Worm (Caenorhabditis elegans) whole organism, L1 larva: ENCODE data around the gene ric-3.
A peak's percentile ranks its signal among the peaks of the same experiment; 100 is the strongest.

ENCODE experiments used
- C16A3.4 ChIP-seq: fragments of 150-350 bp; optimal IDR thresholded peaks from 2 replicates; lab custom pipeline; 2014; ENCODE audit warnings: missing biosample characterization, missing genetic modification characterization
- C34B4.2 ChIP-seq: sonication (generic microtip); optimal IDR thresholded peaks from 2 replicates; lab custom pipeline; 2017; ENCODE audit warnings: mild to moderate bottlenecking, missing genetic modification characterization, missing compliant biosample characterization
- F16B12.6 ChIP-seq: fragments of 150-350 bp; optimal IDR thresholded peaks from 2 replicates; lab custom pipeline; 2014; ENCODE audit warnings: missing biosample characterization, missing genetic modification characterization
- aha-1 ChIP-seq: fragments of 150-350 bp; optimal IDR thresholded peaks from 2 replicates; lab custom pipeline; 2014; ENCODE audit warnings: missing biosample characterization, missing genetic modification characterization
- ama-1 ChIP-seq: fragments of 150-350 bp; optimal IDR thresholded peaks from 2 replicates; lab custom pipeline; 2014
- ceh-82 ChIP-seq, 3 experiments: fragments of 150-350 bp in 1 of 3; sonication (generic microtip) in 2 of 3; optimal IDR thresholded peaks; 2 replicates each; lab custom pipeline; 2014 to 2017; ENCODE audit warnings: missing biosample characterization in 3 of 3, missing genetic modification characterization in 3 of 3
- ceh-88 ChIP-seq: fragments of 200-800 bp; sonication (Bioruptor generic); IDR thresholded peaks from 2 replicates; pipeline ENCODE4 v1.3.6; 2022; ENCODE audit warnings: missing genetic modification characterization, missing compliant biosample characterization
- ceh-90 ChIP-seq: sonication (generic microtip); optimal IDR thresholded peaks from 2 replicates; lab custom pipeline; 2016; ENCODE audit warnings: missing genetic modification characterization, missing compliant biosample characterization
- efl-1 ChIP-seq, 4 experiments: fragments of 150-350 bp; optimal IDR thresholded peaks in 3 of 4; peaks in 1 of 4; 1 replicate in 1 of 4; 2 replicates in 3 of 4; lab custom pipeline; 2014; ENCODE audit warnings: missing biosample characterization in 2 of 4, missing genetic modification characterization in 2 of 4, missing genetic modification reagents in 2 of 4
- egl-13 ChIP-seq: sonication (generic microtip); optimal IDR thresholded peaks from 2 replicates; lab custom pipeline; 2016; ENCODE audit warnings: missing genotype, missing genetic modification reagents, missing genetic modification characterization, missing compliant biosample characterization
- elt-2 ChIP-seq: sonication (generic microtip); optimal IDR thresholded peaks from 2 replicates; lab custom pipeline; 2016; ENCODE audit warnings: missing genetic modification characterization, mild to moderate bottlenecking, inconsistent platforms, missing compliant biosample characterization, missing genetic modification reagents
- fkh-4 ChIP-seq: sonication (generic microtip); optimal IDR thresholded peaks from 2 replicates; lab custom pipeline; 2016; ENCODE audit warnings: missing compliant biosample characterization, missing genetic modification characterization, borderline replicate concordance
- fos-1 ChIP-seq: fragments of 150-350 bp; optimal IDR thresholded peaks from 2 replicates; lab custom pipeline; 2014; ENCODE audit warnings: missing biosample characterization, missing genetic modification characterization
- jun-1 ChIP-seq: fragments of 150-350 bp; optimal IDR thresholded peaks from 2 replicates; lab custom pipeline; 2014; ENCODE audit warnings: missing biosample characterization, missing genetic modification reagents, missing genetic modification characterization
- lin-13 ChIP-seq: fragments of 150-350 bp; optimal IDR thresholded peaks from 2 replicates; lab custom pipeline; 2014; ENCODE audit warnings: missing biosample characterization, missing genetic modification reagents, missing genetic modification characterization
- lin-14 ChIP-seq: fragments of 200-800 bp; sonication (Bioruptor generic); optimal IDR thresholded peaks from 2 replicates; lab custom pipeline; 2018; ENCODE audit warnings: mild to moderate bottlenecking, missing genetic modification characterization, moderate library complexity, missing compliant biosample characterization
- lin-15B ChIP-seq: fragments of 150-350 bp; sonication (generic microtip); optimal IDR thresholded peaks from 3 replicates; lab custom pipeline; 2014; ENCODE audit warnings: missing biosample characterization, missing genetic modification characterization
- lin-35 ChIP-seq, 2 experiments: fragments of 150-350 bp; optimal IDR thresholded peaks; 2 replicates each; lab custom pipeline; 2014; ENCODE audit warnings: missing biosample characterization in 2 of 2, missing genetic modification characterization in 2 of 2, missing genetic modification reagents in 2 of 2
- lir-3 ChIP-seq: sonication (generic microtip); optimal IDR thresholded peaks from 2 replicates; lab custom pipeline; 2016; ENCODE audit warnings: mild to moderate bottlenecking, missing genetic modification characterization, moderate library complexity, missing compliant biosample characterization; ENCODE audit not compliant: poor library complexity
- mab-9 ChIP-seq: fragments of 200-800 bp; sonication (Bioruptor generic); IDR thresholded peaks from 2 replicates; pipeline ENCODE4 v1.3.6; 2022; ENCODE audit warnings: missing genetic modification reagents, missing genetic modification characterization, missing compliant biosample characterization
- mdl-1 ChIP-seq, 2 experiments: fragments of 150-350 bp; optimal IDR thresholded peaks; 2 replicates each; lab custom pipeline; 2014 to 2017; ENCODE audit warnings: missing biosample characterization in 2 of 2, missing genetic modification characterization in 2 of 2, inconsistent platforms in 1 of 2
- mef-2 ChIP-seq: fragments of 150-350 bp; optimal IDR thresholded peaks from 2 replicates; lab custom pipeline; 2014; ENCODE audit warnings: missing biosample characterization, missing genetic modification characterization
- mep-1 ChIP-seq: fragments of 150-350 bp; optimal IDR thresholded peaks from 2 replicates; lab custom pipeline; 2014; ENCODE audit warnings: missing biosample characterization, missing genetic modification characterization
- nhr-11 ChIP-seq: fragments of 150-350 bp; optimal IDR thresholded peaks from 2 replicates; lab custom pipeline; 2014; ENCODE audit warnings: missing biosample characterization, missing genetic modification characterization
- nhr-19 ChIP-seq: fragments of 200-800 bp; sonication (Bioruptor generic); conservative IDR thresholded peaks from 2 replicates; pipeline ENCODE4 v1.3.6; 2022; ENCODE audit warnings: missing genetic modification characterization, missing compliant biosample characterization
- nhr-20 ChIP-seq: sonication (generic microtip); optimal IDR thresholded peaks from 2 replicates; lab custom pipeline; 2016; ENCODE audit warnings: mild to moderate bottlenecking, missing genetic modification characterization, missing compliant biosample characterization
- nhr-28 ChIP-seq: fragments of 150-350 bp; optimal IDR thresholded peaks from 2 replicates; lab custom pipeline; 2014; ENCODE audit warnings: missing biosample characterization, missing genetic modification characterization
- nhr-71 ChIP-seq: sonication (generic microtip); optimal IDR thresholded peaks from 2 replicates; lab custom pipeline; 2016; ENCODE audit warnings: mild to moderate bottlenecking, missing genetic modification characterization, moderate library complexity, missing compliant biosample characterization
- nhr-76 ChIP-seq: sonication (generic microtip); optimal IDR thresholded peaks from 2 replicates; lab custom pipeline; 2017; ENCODE audit warnings: missing biosample characterization, missing genetic modification characterization
- nhr-77 ChIP-seq: fragments of 150-350 bp; optimal IDR thresholded peaks from 2 replicates; lab custom pipeline; 2014; ENCODE audit warnings: missing biosample characterization, missing genetic modification characterization
- nhr-84 ChIP-seq: sonication (generic microtip); optimal IDR thresholded peaks from 2 replicates; lab custom pipeline; 2017; ENCODE audit warnings: missing biosample characterization, missing genetic modification characterization
- nhr-85 ChIP-seq: sonication (generic microtip); peaks from one replicate; lab custom pipeline; 2016; ENCODE audit warnings: missing genetic modification characterization, inconsistent platforms, missing compliant biosample characterization
- pax-3 ChIP-seq: fragments of 200-800 bp; sonication (Bioruptor generic); optimal IDR thresholded peaks from 2 replicates; lab custom pipeline; 2018; ENCODE audit warnings: mild to moderate bottlenecking, missing genetic modification characterization, moderate library complexity, missing compliant biosample characterization
- rnt-1 ChIP-seq: sonication (generic microtip); optimal IDR thresholded peaks from 2 replicates; lab custom pipeline; 2016; ENCODE audit warnings: mild to moderate bottlenecking, missing genetic modification characterization, moderate library complexity, missing compliant biosample characterization
- skn-1 ChIP-seq: fragments of 150-350 bp; optimal IDR thresholded peaks from 2 replicates; lab custom pipeline; 2014; ENCODE audit warnings: missing biosample characterization, missing genetic modification characterization
- snpc-4 ChIP-seq: fragments of 150-350 bp; optimal IDR thresholded peaks from 2 replicates; lab custom pipeline; 2014; ENCODE audit warnings: missing biosample characterization, missing genetic modification characterization
- snu-23 ChIP-seq: sonication (generic microtip); optimal IDR thresholded peaks from 2 replicates; lab custom pipeline; 2016; ENCODE audit warnings: missing genetic modification characterization, missing compliant biosample characterization
- sox-4 ChIP-seq: sonication (generic microtip); optimal IDR thresholded peaks from 2 replicates; lab custom pipeline; 2016; ENCODE audit warnings: missing genetic modification characterization, missing compliant biosample characterization
- sptf-1 ChIP-seq: fragments of 150-350 bp; optimal IDR thresholded peaks from 2 replicates; lab custom pipeline; 2014; ENCODE audit warnings: missing biosample characterization, missing genetic modification characterization
- sup-37 ChIP-seq: fragments of 200-800 bp; sonication (Bioruptor generic); optimal IDR thresholded peaks from 2 replicates; lab custom pipeline; 2018; ENCODE audit warnings: mild to moderate bottlenecking, missing genetic modification characterization, missing compliant biosample characterization
- unc-130 ChIP-seq: fragments of 150-350 bp; optimal IDR thresholded peaks from 2 replicates; lab custom pipeline; 2017; ENCODE audit warnings: missing biosample characterization, missing genetic modification characterization, inconsistent platforms
- unc-62 ChIP-seq: fragments of 150-350 bp; optimal IDR thresholded peaks from 2 replicates; lab custom pipeline; 2014; ENCODE audit warnings: missing biosample characterization, missing genetic modification reagents, missing genetic modification characterization
- unc-86 ChIP-seq: sonication (generic microtip); optimal IDR thresholded peaks from 2 replicates; lab custom pipeline; 2016; ENCODE audit warnings: missing genetic modification characterization, missing compliant biosample characterization
- vab-15 ChIP-seq: sonication (generic microtip); optimal IDR thresholded peaks from 2 replicates; lab custom pipeline; 2017; ENCODE audit warnings: missing genotype, mild to moderate bottlenecking, missing genetic modification characterization, missing compliant biosample characterization
- ztf-11 ChIP-seq, 2 experiments: sonication (generic microtip); optimal IDR thresholded peaks; 2 replicates each; lab custom pipeline; 2016 to 2017; ENCODE audit warnings: missing genetic modification characterization in 2 of 2, missing biosample characterization in 1 of 2, missing compliant biosample characterization in 1 of 2
- ztf-4 ChIP-seq: fragments of 150-350 bp; optimal IDR thresholded peaks from 2 replicates; lab custom pipeline; 2014; ENCODE audit warnings: missing biosample characterization, missing genetic modification characterization

The ric-3 gene

DNA sequence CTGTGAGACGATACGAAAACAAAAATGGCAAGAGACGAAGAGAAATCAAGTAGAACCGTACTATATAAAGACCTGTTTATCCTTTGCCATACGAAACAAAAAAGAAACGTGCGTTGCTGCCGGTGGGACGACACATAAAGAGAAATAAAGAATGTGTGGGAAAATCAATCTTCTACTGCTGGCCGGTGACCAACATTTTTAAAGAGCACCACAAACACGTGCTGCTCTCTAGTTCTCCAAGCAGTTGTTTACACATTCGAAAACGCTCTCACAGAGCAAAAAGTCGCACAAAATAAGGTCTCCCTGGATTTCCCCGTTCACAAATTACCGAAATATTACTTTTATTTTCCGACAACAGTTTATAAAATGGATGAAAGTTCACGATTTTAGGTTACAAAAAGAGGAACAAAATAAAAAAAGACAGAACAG, 28.5 kb upstream of the ric-3 start, which contains the start of gene imp-3 (continued):
- TF ChIP-seq lin-15B (tag; lab: Kevin White, UChicago) (no peak), nhr-28 (tag; lab: Kevin White, UChicago) (no peak), sox-4 (no peak)

ce11 chrIV:7790151-7790691, 27.8 kb upstream of the ric-3 start:
- TF ChIP-seq efl-1 (optimal IDR thresholded peaks at IDR 0.05; lab: Kevin White, UChicago) (no peak), efl-1 (GFP tag; optimal IDR thresholded peaks at IDR 0.05 in 1 of 2; lab: Kevin White, UChicago) (peak in 1 of 2 experiments; percentile 72), rnt-1 (tag; lab: Kevin White, UChicago) (no peak), nhr-84 (tag; lab: Kevin White, UChicago) (no peak), fos-1 (tag; lab: Kevin White, UChicago) (no peak)

DNA sequence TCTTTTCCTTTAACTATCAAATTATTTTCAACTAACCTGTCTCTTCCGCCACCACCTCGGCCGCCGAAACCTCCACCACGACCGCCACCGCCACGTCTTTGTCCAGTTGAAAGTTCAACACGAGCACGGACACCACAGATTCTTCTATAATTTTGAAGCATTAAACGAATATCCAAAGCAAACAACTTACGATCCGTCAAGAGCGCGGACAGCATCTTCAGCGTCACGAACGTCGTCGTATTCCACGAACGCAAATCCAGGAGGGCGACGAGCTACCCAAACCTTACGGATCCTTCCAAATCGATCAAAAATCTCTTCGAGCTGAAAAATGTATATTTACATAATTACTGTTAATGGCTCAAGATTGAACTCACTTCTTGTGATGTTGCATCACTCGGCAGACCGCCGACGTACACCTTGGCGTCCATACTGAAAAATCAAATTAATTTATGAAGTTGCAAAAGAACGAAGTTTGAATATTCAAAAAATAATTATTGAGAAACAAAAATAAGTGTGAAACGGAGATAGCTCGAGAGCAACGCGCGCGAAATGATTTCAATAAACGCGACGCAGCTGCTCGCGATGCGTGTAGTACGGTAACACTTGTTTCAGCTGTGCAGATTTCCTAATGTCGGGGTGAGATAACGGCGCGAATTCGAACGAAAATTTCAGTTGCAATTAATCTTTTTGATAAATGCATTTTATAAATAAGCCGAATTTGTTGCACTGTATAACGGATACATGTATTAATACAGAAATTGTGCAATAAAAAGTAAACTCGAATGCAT, 27.1 kb upstream of the ric-3 start, which contains the start of gene rsp-6:
TSS of gene rsp-6 (minus strand) at position 429 of the 788 bp plus-strand sequence.
- TF ChIP-seq egl-13 (tag; lab: Kevin White, UChicago) (peak; percentile 69), elt-2 (tag; lab: Kevin White, UChicago) (peak; percentile 47), ceh-90 (tag; lab: Kevin White, UChicago) (no peak), mab-9 (GFP tag; lab: Robert Waterston, UW) (no peak), nhr-84 (tag; lab: Kevin White, UChicago) (no peak), unc-86 (tag; lab: Kevin White, UChicago) (peak; percentile 83), lin-35 (GFP tag; optimal IDR thresholded peaks at IDR 0.05; lab: Kevin White, UChicago) (peak; percentile 95 to 98), nhr-71 (peak; percentile 92), lir-3 (tag; lab: Kevin White, UChicago) (peak; percentile 55), sptf-1 (tag; lab: Kevin White, UChicago) (no peak), lin-15B (tag; lab: Kevin White, UChicago) (peak; percentile 96), ztf-4 (tag; lab: Kevin White, UChicago) (peak; percentile 73), ceh-88 (GFP tag; lab: Robert Waterston, UW) (peak; percentile 65), ceh-82 (tag; optimal IDR thresholded peaks at IDR 0.05; lab: Kevin White, UChicago) (peak; percentile 72 to 94 (median 78)), skn-1 (tag; lab: Kevin White, UChicago) (peak; percentile 89), jun-1 (tag; lab: Kevin White, UChicago) (peak; percentile 71), ama-1 (no peak), lin-13 (GFP tag; lab: Kevin White, UChicago) (peak; percentile 83), fkh-4 (tag; lab: Kevin White, UChicago) (no peak), nhr-19 (GFP tag; lab: Robert Waterston, UW) (peak; percentile 79), mep-1 (peak; percentile 84), nhr-20 (peak; percentile 85), pax-3 (tag; lab: Kevin White, UChicago) (no peak), unc-130 (peak; percentile 87), snpc-4 (tag; lab: Kevin White, UChicago) (peak; percentile 10), C34B4.2 (tag; lab: Kevin White, UChicago) (no peak), C16A3.4 (peak; percentile 94), F16B12.6 (peak; percentile 69), mef-2 (peak; percentile 54), nhr-85 (peak; percentile 89), sup-37 (GFP tag; lab: Kevin White, UChicago) (no peak), aha-1 (peak; percentile 5), vab-15 (tag; lab: Kevin White, UChicago) (peak; percentile 90), nhr-11 (tag; lab: Kevin White, UChicago) (peak; percentile 23), rnt-1 (tag; lab: Kevin White, UChicago) (peak; percentile 81), snu-23 (GFP tag; lab: Kevin White, UChicago) (peak; percentile 92), nhr-28 (tag; lab: Kevin White, UChicago) (no peak), mdl-1 (tag; optimal IDR thresholded peaks at IDR 0.05; lab: Kevin White, UChicago) (peak in 1 of 2 experiments; percentile 89), lin-14 (GFP tag; lab: Kevin White, UChicago) (peak; percentile 89), ztf-11 (tag; optimal IDR thresholded peaks at IDR 0.05; lab: Kevin White, UChicago) (peak in 1 of 2 experiments; percentile 1), nhr-76 (no peak), unc-62 (no peak), nhr-77 (peak; percentile 78)
